Worm (Caenorhabditis elegans): ENCODE data around the gene col-150.

ce11 chrV:10277579-10277978 lies 16.9 kb downstream of the col-150 start, which contains the start of gene lys-1:
- TF ChIP-seq mdl-1 (tag; optimal IDR thresholded peaks at IDR 0.05) (no peak), ZK546.5 (tag; optimal IDR thresholded peaks at IDR 0.05) (no peak), nhr-77 (tag; optimal IDR thresholded peaks at IDR 0.05) (no peak), lin-39 (tag; optimal IDR thresholded peaks at IDR 0.05) (no peak), lsy-2 (tag; optimal IDR thresholded peaks at IDR 0.05) (no peak), nhr-10 (tag; optimal IDR thresholded peaks at IDR 0.05) (no peak)
